Worm (Caenorhabditis elegans) whole organism, young adult: ENCODE results near the gene M7.12.
A peak's percentile ranks its signal among the peaks of the same experiment; 100 is the strongest.

Experiments
- akir-1 ChIP-seq: fragments of 200-800 bp; sonication (Bioruptor generic); optimal IDR thresholded peaks from 2 replicates; lab custom pipeline; 2018; ENCODE audit warnings: mild to moderate bottlenecking, missing genetic modification characterization, moderate library complexity, missing compliant biosample characterization
- him-1 ChIP-seq: sonication (generic microtip); optimal IDR thresholded peaks from 2 replicates; lab custom pipeline; 2016; ENCODE audit warnings: missing genotype, missing genetic modification reagents, missing genetic modification characterization, missing compliant biosample characterization
- lin-26 ChIP-seq: fragments of 200-800 bp; sonication (Bioruptor generic); IDR thresholded peaks from 2 replicates; pipeline ENCODE4 v1.3.6; 2022; ENCODE audit warnings: missing genetic modification reagents, missing genetic modification characterization, missing compliant biosample characterization
- nhr-179 ChIP-seq: sonication (generic microtip); optimal IDR thresholded peaks from 2 replicates; lab custom pipeline; 2016; ENCODE audit warnings: mild to moderate bottlenecking, missing genetic modification characterization, missing compliant biosample characterization
- pbrm-1 ChIP-seq: fragments of 200-800 bp; sonication (Bioruptor generic); IDR thresholded peaks from 2 replicates; pipeline ENCODE4 v1.3.6; 2022; ENCODE audit warnings: missing genetic modification reagents, missing genetic modification characterization, missing compliant biosample characterization
- unc-62 ChIP-seq: fragments of 150-350 bp; optimal IDR thresholded peaks from 2 replicates; lab custom pipeline; 2014; ENCODE audit warnings: missing biosample characterization, missing genetic modification reagents, missing genetic modification characterization

- TF ChIP-seq him-1 (tag; lab: Kevin White, UChicago) = no peak
- TF ChIP-seq pbrm-1 (GFP tag; lab: Robert Waterston, UW) = peak; percentile 84
- TF ChIP-seq unc-62 = peak; percentile 11
- TF ChIP-seq akir-1 (GFP tag; lab: Kevin White, UChicago) = peak; percentile 37
- TF ChIP-seq lin-26 (GFP tag; lab: Robert Waterston, UW) = peak; percentile 66; the same call in 1 of the 2 replicates
- no peak for TF ChIP-seq nhr-179 (tag; lab: Kevin White, UChicago)
Observed at ce11 chrIV:11118837-11119491, 21.2 kb upstream of the M7.12 start, which contains the start of the genes imp-2 and enpl-1.
